Fruit fly (Drosophila melanogaster) Kc167 (cell line): ENCODE results near the gene CG16781.

ENCODE experiments used
- Myc ChIP-seq: fragments of >200 bp; optimal IDR thresholded peaks from 2 replicates; lab custom pipeline; 2017; ENCODE audit warnings: missing external identifiers
- Sin3A ChIP-seq: fragments of >200 bp; optimal IDR thresholded peaks from 2 replicates; lab custom pipeline; 2018; ENCODE audit warnings: missing external identifiers
- h ChIP-seq: fragments of >200 bp; optimal IDR thresholded peaks from 3 replicates; lab custom pipeline; 2018; ENCODE audit warnings: missing external identifiers
- insv ChIP-seq: fragments of >200 bp; optimal IDR thresholded peaks from 3 replicates; lab custom pipeline; 2018; ENCODE audit warnings: missing external identifiers
- psq ChIP-seq: fragments of >200 bp; optimal IDR thresholded peaks from 2 replicates; lab custom pipeline; 2017; ENCODE audit warnings: missing external identifiers
- ttk ChIP-seq: sonication (Bioruptor generic); optimal IDR thresholded peaks from 2 replicates; lab custom pipeline; 2017; ENCODE audit warnings: missing external identifiers

The CG16781 gene

dm6 chrX:3470467-3471079 lies 6.7 kb upstream of the CG16781 start:
- TF ChIP-seq Myc (lab: Kevin White, UChicago) (no peak), ttk (lab: Kevin White, UChicago) (no peak), insv (no peak), psq (no peak), Sin3A (lab: Kevin White, UChicago) (no peak), h (lab: Kevin White, UChicago) (no peak)

dm6 chrX:3465551-3465950 lies 1.7 kb upstream of the CG16781 start:
- no peak for TF ChIP-seq Sin3A (lab: Kevin White, UChicago)
- TF ChIP-seq h (lab: Kevin White, UChicago) = no peak
- TF ChIP-seq psq = no peak
- no peak for TF ChIP-seq insv
- TF ChIP-seq ttk (lab: Kevin White, UChicago) = no peak
- no peak for TF ChIP-seq Myc (lab: Kevin White, UChicago)

dm6 chrX:3460140-3460642 lies 3.7 kb downstream of the CG16781 start, which contains the start of the genes CG16782 and CG10801:
Gene CG16782 (minus strand): TSS chrX:3460240.
Gene CG10801 (plus strand): TSS chrX:3460592.
- TF ChIP-seq Sin3A (lab: Kevin White, UChicago) = no peak
- TF ChIP-seq insv = no peak
- no peak for TF ChIP-seq Myc (lab: Kevin White, UChicago)
- no peak for TF ChIP-seq h (lab: Kevin White, UChicago)
- TF ChIP-seq psq = no peak
- TF ChIP-seq ttk (lab: Kevin White, UChicago) = no peak

- TF ChIP-seq insv (no peak), ttk (lab: Kevin White, UChicago) (no peak), psq (no peak), Myc (lab: Kevin White, UChicago) (no peak), Sin3A (lab: Kevin White, UChicago) (no peak), h (lab: Kevin White, UChicago) (no peak)
Observed at dm6 chrX:3458491-3458890, 5.4 kb downstream of the CG16781 start.

dm6 chrX:3457518-3457917 lies 6.3 kb downstream of the CG16781 start:
- TF ChIP-seq Myc (lab: Kevin White, UChicago) = no peak
- no peak for TF ChIP-seq insv
- no peak for TF ChIP-seq Sin3A (lab: Kevin White, UChicago)
- no peak for TF ChIP-seq ttk (lab: Kevin White, UChicago)
- no peak for TF ChIP-seq psq
- TF ChIP-seq h (lab: Kevin White, UChicago) = no peak

- no peak for TF ChIP-seq Myc (lab: Kevin White, UChicago)
- TF ChIP-seq h (lab: Kevin White, UChicago) = no peak
- no peak for TF ChIP-seq psq
- TF ChIP-seq Sin3A (lab: Kevin White, UChicago) = no peak
- TF ChIP-seq ttk (lab: Kevin White, UChicago) = no peak
- no peak for TF ChIP-seq insv
Observed at dm6 chrX:3455431-3456001, 8.3 kb downstream of the CG16781 start.

- no peak for TF ChIP-seq Myc (lab: Kevin White, UChicago)
- TF ChIP-seq Sin3A (lab: Kevin White, UChicago) = no peak
- no peak for TF ChIP-seq ttk (lab: Kevin White, UChicago)
- no peak for TF ChIP-seq h (lab: Kevin White, UChicago)
- no peak for TF ChIP-seq insv
- TF ChIP-seq psq = no peak
Observed at dm6 chrX:3454715-3455114, 9.1 kb downstream of the CG16781 start.

- no peak for TF ChIP-seq Sin3A (lab: Kevin White, UChicago)
Observed at dm6 chrX:3453038-3453819, 10.6 kb downstream of the CG16781 start.

dm6 chrX:3451916-3452315 lies 11.9 kb downstream of the CG16781 start:
- no peak for TF ChIP-seq psq
- no peak for TF ChIP-seq Sin3A (lab: Kevin White, UChicago)
- TF ChIP-seq ttk (lab: Kevin White, UChicago) = no peak
- TF ChIP-seq insv = no peak
- TF ChIP-seq h (lab: Kevin White, UChicago) = no peak
- no peak for TF ChIP-seq Myc (lab: Kevin White, UChicago)

- TF ChIP-seq Myc (lab: Kevin White, UChicago) (no peak), Sin3A (lab: Kevin White, UChicago) (no peak), insv (no peak), ttk (lab: Kevin White, UChicago) (no peak), psq (no peak), h (lab: Kevin White, UChicago) (no peak)
Observed at dm6 chrX:3451250-3451786, 12.5 kb downstream of the CG16781 start.

- TF ChIP-seq h (lab: Kevin White, UChicago) (no peak), insv (no peak), ttk (lab: Kevin White, UChicago) (no peak), Sin3A (lab: Kevin White, UChicago) (no peak), Myc (lab: Kevin White, UChicago) (no peak), psq (no peak)
Observed at dm6 chrX:3448893-3449394, 14.9 kb downstream of the CG16781 start, which contains the start of gene CG12535. Gene CG12535 (minus strand): TSS chrX:3448943.
